Fruit fly (Drosophila melanogaster) whole organism, embryonic: Measurements from ENCODE around the gene CG34001.

Experiments used
- ATbp ChIP-seq: fragments of 200-800 bp; sonication (Bioruptor generic); optimal IDR thresholded peaks from 2 replicates; lab custom pipeline; 2017; ENCODE audit warnings: missing biosample characterization, mild to moderate bottlenecking, missing genetic modification characterization, missing genetic modification reagents
- Bgb ChIP-seq: fragments of 200-800 bp; sonication (Bioruptor generic); IDR thresholded peaks from 2 replicates; pipeline ENCODE4 v1.3.6; 2022; ENCODE audit warnings: missing biosample characterization, missing genetic modification characterization; ENCODE audit not compliant: partially characterized antibody
- CG10321 ChIP-seq: fragments of 200-800 bp; sonication (Bioruptor generic); IDR thresholded peaks from 2 replicates; pipeline ENCODE4 v1.3.6; 2022; ENCODE audit warnings: missing biosample characterization, missing genetic modification characterization
- CG11560 ChIP-seq: fragments of 200-800 bp; sonication (Bioruptor generic); IDR thresholded peaks from 3 replicates; pipeline ENCODE4 v1.3.6; 2022; ENCODE audit warnings: missing biosample characterization, missing genetic modification characterization
- CG12155 ChIP-seq: fragments of 200-800 bp; sonication (Bioruptor generic); optimal IDR thresholded peaks from 3 replicates; lab custom pipeline; 2016; ENCODE audit warnings: missing biosample characterization, missing genetic modification characterization
- CG13894 ChIP-seq: fragments of 200-800 bp; sonication (Bioruptor generic); optimal IDR thresholded peaks from 3 replicates; lab custom pipeline; 2018; ENCODE audit warnings: missing biosample characterization, mild to moderate bottlenecking, missing genetic modification characterization, moderate library complexity
- CG15073 ChIP-seq: fragments of 200-800 bp; sonication (Bioruptor generic); optimal IDR thresholded peaks from 2 replicates; lab custom pipeline; 2016; ENCODE audit warnings: missing biosample characterization, missing genetic modification characterization
- CG17328 ChIP-seq: fragments of 200-800 bp; sonication (Bioruptor generic); IDR thresholded peaks from 2 replicates; pipeline ENCODE4 v1.3.6; 2022; ENCODE audit warnings: missing biosample characterization, missing genetic modification characterization
- CG1832 ChIP-seq: fragments of 200-800 bp; sonication (Bioruptor generic); optimal IDR thresholded peaks from 2 replicates; lab custom pipeline; 2017; ENCODE audit warnings: missing biosample characterization, mild to moderate bottlenecking, missing genetic modification characterization, inconsistent platforms
- CG18599 ChIP-seq: fragments of 200-800 bp; sonication (Bioruptor generic); optimal IDR thresholded peaks from 3 replicates; lab custom pipeline; 2017; ENCODE audit warnings: missing biosample characterization, missing genetic modification characterization, mild to moderate bottlenecking, moderate library complexity, missing genetic modification reagents
- CG2712 ChIP-seq: fragments of 200-800 bp; optimal IDR thresholded peaks from 3 replicates; lab custom pipeline; 2019; ENCODE audit warnings: missing biosample characterization, mild to moderate bottlenecking, missing genetic modification characterization, moderate library complexity
- CG30020 ChIP-seq: fragments of 200-800 bp; optimal IDR thresholded peaks from 2 replicates; lab custom pipeline; 2019; ENCODE audit warnings: missing biosample characterization, mild to moderate bottlenecking, missing genetic modification characterization, moderate library complexity
- CG31224 ChIP-seq: fragments of 200-800 bp; sonication (Bioruptor generic); IDR thresholded peaks from 2 replicates; pipeline ENCODE4 v1.3.6; 2022; ENCODE audit warnings: missing biosample characterization, missing genetic modification characterization
- CG31441 ChIP-seq: fragments of 200-800 bp; sonication (Bioruptor generic); IDR thresholded peaks from 2 replicates; pipeline ENCODE4 v1.3.6; 2022; ENCODE audit warnings: missing biosample characterization, missing genetic modification characterization
- CG33213 ChIP-seq: fragments of 200-800 bp; sonication (Bioruptor generic); optimal IDR thresholded peaks from 3 replicates; lab custom pipeline; 2016; ENCODE audit warnings: missing biosample characterization, missing genetic modification characterization
- CG4424 ChIP-seq: fragments of 200-800 bp; sonication (Bioruptor generic); optimal IDR thresholded peaks from 3 replicates; lab custom pipeline; 2016; ENCODE audit warnings: missing biosample characterization, missing genetic modification characterization
- CG7271 ChIP-seq: fragments of 200-800 bp; sonication (Bioruptor generic); optimal IDR thresholded peaks from 2 replicates; lab custom pipeline; 2018; ENCODE audit warnings: missing biosample characterization, mild to moderate bottlenecking, missing genetic modification characterization, moderate library complexity
- CG7556 ChIP-seq: fragments of 200-800 bp; sonication (Bioruptor generic); optimal IDR thresholded peaks from 2 replicates; lab custom pipeline; 2017; ENCODE audit warnings: missing biosample characterization, mild to moderate bottlenecking, missing genetic modification characterization
- CG8944 ChIP-seq: fragments of 200-800 bp; sonication (Bioruptor generic); optimal IDR thresholded peaks from 3 replicates; lab custom pipeline; 2016; ENCODE audit warnings: missing biosample characterization, missing genetic modification characterization
- CG9437 ChIP-seq: fragments of 200-800 bp; sonication (Bioruptor generic); optimal IDR thresholded peaks from 2 replicates; lab custom pipeline; 2018; ENCODE audit warnings: missing biosample characterization, mild to moderate bottlenecking, missing genetic modification characterization
- Doc2 ChIP-seq: fragments of 200-800 bp; sonication (Bioruptor generic); IDR thresholded peaks from 2 replicates; pipeline ENCODE4 v1.3.6; 2022; ENCODE audit warnings: missing biosample characterization, missing genetic modification characterization
- ERR ChIP-seq: fragments of 200-800 bp; sonication (Bioruptor generic); optimal IDR thresholded peaks from 2 replicates; lab custom pipeline; 2016; ENCODE audit warnings: missing biosample characterization, missing genetic modification characterization
- Fer3 ChIP-seq: fragments of 200-800 bp; sonication (Bioruptor generic); optimal IDR thresholded peaks from 2 replicates; lab custom pipeline; 2018; ENCODE audit warnings: missing biosample characterization, mild to moderate bottlenecking, missing genetic modification characterization, moderate library complexity
- HLH3B ChIP-seq: fragments of 200-800 bp; sonication (Bioruptor generic); IDR thresholded peaks from 2 replicates; pipeline ENCODE4 v1.3.6; 2022; ENCODE audit warnings: missing biosample characterization, missing genetic modification characterization
- Hr39 ChIP-seq: fragments of >200 bp; optimal IDR thresholded peaks from 2 replicates; lab custom pipeline; 2017
- NC2β ChIP-seq: fragments of 200-800 bp; sonication (Bioruptor generic); optimal IDR thresholded peaks from 2 replicates; lab custom pipeline; 2016; ENCODE audit warnings: missing biosample characterization, missing genetic modification characterization
- Oli ChIP-seq: fragments of 200-800 bp; sonication (Bioruptor generic); optimal IDR thresholded peaks from 2 replicates; lab custom pipeline; 2018; ENCODE audit warnings: missing biosample characterization, mild to moderate bottlenecking, missing genetic modification characterization, moderate library complexity
- Rfx ChIP-seq: fragments of 200-800 bp; sonication (Bioruptor generic); IDR thresholded peaks from 2 replicates; pipeline ENCODE4 v1.3.6; 2022; ENCODE audit warnings: missing biosample characterization, missing genetic modification characterization
- Sox102F ChIP-seq: fragments of 200-800 bp; sonication (Bioruptor generic); optimal IDR thresholded peaks from 2 replicates; lab custom pipeline; 2018; ENCODE audit warnings: missing biosample characterization, mild to moderate bottlenecking, missing genetic modification characterization, moderate library complexity
- az2 ChIP-seq: fragments of 200-800 bp; sonication (Bioruptor generic); optimal IDR thresholded peaks from 3 replicates; lab custom pipeline; 2016; ENCODE audit warnings: missing biosample characterization, missing genetic modification characterization
- dan ChIP-seq: fragments of 200-800 bp; sonication (Bioruptor generic); IDR thresholded peaks from 2 replicates; pipeline ENCODE4 v1.3.6; 2022; ENCODE audit warnings: missing biosample characterization, missing genetic modification characterization
- disco-r ChIP-seq: fragments of 200-800 bp; sonication (Bioruptor generic); optimal IDR thresholded peaks from 2 replicates; lab custom pipeline; 2016; ENCODE audit warnings: missing biosample characterization, missing genetic modification characterization
- dysf ChIP-seq: fragments of 200-800 bp; sonication (Bioruptor generic); IDR thresholded peaks from 3 replicates; pipeline ENCODE4 v1.3.6; 2022; ENCODE audit warnings: missing biosample characterization, missing genetic modification characterization
- eyg ChIP-seq: fragments of 200-800 bp; sonication (Bioruptor generic); optimal IDR thresholded peaks from 3 replicates; lab custom pipeline; 2016; ENCODE audit warnings: missing biosample characterization, missing genetic modification characterization
- fd3F ChIP-seq: fragments of 200-800 bp; sonication (Bioruptor generic); optimal IDR thresholded peaks from 2 replicates; lab custom pipeline; 2018; ENCODE audit warnings: missing biosample characterization, mild to moderate bottlenecking, missing genetic modification characterization, moderate library complexity
- gem ChIP-seq: fragments of 200-800 bp; sonication (Bioruptor generic); optimal IDR thresholded peaks from 2 replicates; lab custom pipeline; 2019; ENCODE audit warnings: missing biosample characterization, mild to moderate bottlenecking, missing genetic modification characterization, moderate library complexity
- grau ChIP-seq: fragments of 200-800 bp; optimal IDR thresholded peaks from 3 replicates; lab custom pipeline; 2019; ENCODE audit warnings: missing biosample characterization, mild to moderate bottlenecking, missing genetic modification characterization, moderate library complexity
- grn ChIP-seq: fragments of 200-800 bp; sonication (Bioruptor generic); optimal IDR thresholded peaks from 3 replicates; lab custom pipeline; 2017; ENCODE audit warnings: missing biosample characterization, missing genetic modification characterization
- hth ChIP-seq: fragments of >200 bp; optimal IDR thresholded peaks from 2 replicates; lab custom pipeline; 2017; ENCODE audit warnings: inconsistent platforms
- lov ChIP-seq, 2 experiments: fragments of 200-800 bp in 1 of 2; fragments of >200 bp in 1 of 2; sonication (Bioruptor generic) in 1 of 2; IDR thresholded peaks in 1 of 2; optimal IDR thresholded peaks in 1 of 2; 2 replicates in 1 of 2; 3 replicates in 1 of 2; pipeline versions ENCODE4 v1.3.6 to Lab custom; 2017 to 2022; ENCODE audit warnings: missing biosample characterization in 1 of 2, missing genetic modification characterization in 1 of 2
- maf-S ChIP-seq: fragments of 200-800 bp; sonication (Bioruptor generic); optimal IDR thresholded peaks from 2 replicates; lab custom pipeline; 2016; ENCODE audit warnings: missing biosample characterization, missing genetic modification characterization
- onecut ChIP-seq: fragments of 200-800 bp; sonication (Bioruptor generic); IDR thresholded peaks from 2 replicates; pipeline ENCODE4 v1.3.6; 2022; ENCODE audit warnings: missing biosample characterization, missing genetic modification characterization
- p53 ChIP-seq: fragments of 200-800 bp; sonication (Bioruptor generic); optimal IDR thresholded peaks from 2 replicates; lab custom pipeline; 2016; ENCODE audit warnings: missing biosample characterization, missing genetic modification characterization
- phol ChIP-seq: fragments of 200-800 bp; sonication (Bioruptor generic); optimal IDR thresholded peaks from 3 replicates; lab custom pipeline; 2018; ENCODE audit warnings: missing biosample characterization, mild to moderate bottlenecking, missing genetic modification characterization, moderate library complexity
- pros ChIP-seq: fragments of 200-800 bp; sonication (Bioruptor generic); optimal IDR thresholded peaks from 3 replicates; lab custom pipeline; 2019; ENCODE audit warnings: missing biosample characterization, mild to moderate bottlenecking, missing genetic modification characterization, moderate library complexity
- ranshi ChIP-seq: fragments of 200-800 bp; sonication (Bioruptor generic); IDR thresholded peaks from 2 replicates; pipeline ENCODE4 v1.3.6; 2022; ENCODE audit warnings: missing biosample characterization, missing genetic modification characterization
- run ChIP-seq: fragments of 200-800 bp; sonication (Bioruptor generic); optimal IDR thresholded peaks from 3 replicates; lab custom pipeline; 2018; ENCODE audit warnings: missing biosample characterization, mild to moderate bottlenecking, missing genetic modification characterization
- sens ChIP-seq: fragments of 200-800 bp; sonication (Bioruptor generic); peaks from one replicate; lab custom pipeline; 2016; ENCODE audit warnings: missing biosample characterization, missing genetic modification characterization
- slp2 ChIP-seq: fragments of 200-800 bp; sonication (Bioruptor generic); optimal IDR thresholded peaks from 2 replicates; lab custom pipeline; 2016; ENCODE audit warnings: missing biosample characterization, missing genetic modification characterization
- sob ChIP-seq: fragments of 200-800 bp; sonication (Bioruptor generic); IDR thresholded peaks from 2 replicates; pipeline ENCODE4 v1.3.6; 2022; ENCODE audit warnings: missing biosample characterization, missing genetic modification characterization
- tin ChIP-seq: fragments of 200-800 bp; sonication (Bioruptor generic); optimal IDR thresholded peaks from 3 replicates; lab custom pipeline; 2016; ENCODE audit warnings: missing biosample characterization, missing genetic modification characterization
- wor ChIP-seq: fragments of 200-800 bp; sonication (Bioruptor generic); IDR thresholded peaks from 2 replicates; pipeline ENCODE4 v1.3.6; 2022; ENCODE audit warnings: missing biosample characterization, missing genetic modification characterization
- zen2 ChIP-seq: fragments of 200-800 bp; sonication (Bioruptor generic); IDR thresholded peaks from 3 replicates; pipeline ENCODE4 v1.3.6; 2022; ENCODE audit warnings: missing biosample characterization, missing genetic modification characterization; ENCODE audit not compliant: partially characterized antibody

The CG34001 gene

dm6 chr3L:10681814-10682213 lies 50.9 kb downstream of the CG34001 start (continued):
- TF ChIP-seq CG8944 (no peak), disco-r (GFP tag; lab: Kevin White, UChicago) (no peak), CG9437 (GFP tag; lab: Kevin White, UChicago) (no peak), HLH3B (GFP tag; lab: Robert Waterston, UW) (no peak), slp2 (no peak), NC2β (GFP tag; lab: Kevin White, UChicago) (no peak), ATbp (GFP tag; lab: Kevin White, UChicago) (peak; percentile 30), Fer3 (tag; lab: Kevin White, UChicago) (no peak), CG13894 (tag; lab: Kevin White, UChicago) (no peak), CG10321 (no peak), CG31224 (no peak), pros (GFP tag; lab: Kevin White, UChicago) (no peak), eyg (GFP tag; lab: Kevin White, UChicago) (no peak), CG11560 (tag; lab: Robert Waterston, UW) (no peak), CG7556 (GFP tag; lab: Kevin White, UChicago) (no peak), az2 (GFP tag; lab: Kevin White, UChicago) (no peak), Doc2 (GFP tag; lab: Robert Waterston, UW) (no peak), Sox102F (no peak), tin (GFP tag; lab: Kevin White, UChicago) (no peak), onecut (GFP tag; lab: Robert Waterston, UW) (peak; percentile 4; the same call in 1 of the 2 replicates), p53 (GFP tag; lab: Kevin White, UChicago) (no peak), grau (tag; lab: Kevin White, UChicago) (no peak), maf-S (no peak), CG4424 (no peak), CG1832 (peak; percentile 87), dysf (GFP tag; lab: Robert Waterston, UW) (no peak), phol (no peak), lov (optimal IDR thresholded peaks at IDR 0.05; lab: Kevin White, UChicago) (no peak), lov (GFP tag; IDR thresholded peaks at IDR 0.05; lab: Robert Waterston, UW) (no peak), Oli (tag; lab: Kevin White, UChicago) (no peak), ERR (GFP tag; lab: Kevin White, UChicago) (peak; percentile 11), ranshi (GFP tag; lab: Robert Waterston, UW) (no peak), Hr39 (lab: Kevin White, UChicago) (no peak), CG7271 (no peak), run (no peak), sens (peak; percentile 69), CG2712 (tag; lab: Kevin White, UChicago) (no peak), grn (GFP tag; lab: Kevin White, UChicago) (no peak), zen2 (GFP tag; lab: Robert Waterston, UW) (no peak), fd3F (GFP tag; lab: Kevin White, UChicago) (no peak), dan (GFP tag; lab: Robert Waterston, UW) (no peak), wor (no peak), CG17328 (no peak), CG30020 (tag; lab: Kevin White, UChicago) (no peak), CG33213 (GFP tag; lab: Kevin White, UChicago) (no peak), Rfx (GFP tag; lab: Robert Waterston, UW) (peak; percentile 50), gem (tag; lab: Kevin White, UChicago) (no peak), CG12155 (GFP tag; lab: Kevin White, UChicago) (no peak), CG31441 (GFP tag; lab: Robert Waterston, UW) (no peak), hth (no peak), Bgb (GFP tag; lab: Robert Waterston, UW) (peak; percentile 15; the same call in 1 of the 2 replicates), CG15073 (GFP tag; lab: Kevin White, UChicago) (no peak), sob (no peak), CG18599 (GFP tag; lab: Kevin White, UChicago) (no peak)
